Worm (Caenorhabditis elegans): Measurements from ENCODE around the gene bgnt-1.2.

DNA sequence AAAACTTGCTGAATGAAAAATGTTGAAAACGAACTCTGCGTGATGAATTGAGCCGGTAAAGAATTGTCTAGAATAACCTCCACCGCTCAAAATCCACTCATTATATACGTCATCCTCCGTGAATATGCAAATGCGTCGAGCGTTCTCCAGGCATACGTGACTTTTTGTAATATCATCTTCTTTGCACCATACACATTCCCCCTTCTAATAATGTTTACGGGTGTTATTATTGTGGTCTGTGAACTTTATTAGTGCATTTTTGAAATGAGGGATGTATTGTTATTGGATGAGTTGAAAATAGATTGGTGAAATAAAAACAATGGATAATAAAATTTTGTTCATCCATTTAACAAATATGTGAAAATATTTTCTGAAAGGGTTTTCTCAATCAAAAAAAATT lies 21.4 kb upstream of the bgnt-1.2 start, which contains the start of gene F22F7.7:
- no peak for TF ChIP-seq nhr-28 (tag; optimal IDR thresholded peaks at IDR 0.05)
- no peak for TF ChIP-seq aha-1 (tag; optimal IDR thresholded peaks at IDR 0.05)
- no peak for TF ChIP-seq ztf-4 (tag; optimal IDR thresholded peaks at IDR 0.05)
- TF ChIP-seq snpc-4 (tag; optimal IDR thresholded peaks at IDR 0.05), result no peak
- no peak for TF ChIP-seq skn-1 (tag; optimal IDR thresholded peaks at IDR 0.05)
- no peak for TF ChIP-seq jun-1 (tag; optimal IDR thresholded peaks at IDR 0.05)
- no peak for TF ChIP-seq unc-86 (tag; optimal IDR thresholded peaks at IDR 0.05)
- no peak for TF ChIP-seq irx-1 (tag; optimal IDR thresholded peaks at IDR 0.05)
